Worm (Caenorhabditis elegans): ENCODE measurements around the gene hpo-34.

DNA sequence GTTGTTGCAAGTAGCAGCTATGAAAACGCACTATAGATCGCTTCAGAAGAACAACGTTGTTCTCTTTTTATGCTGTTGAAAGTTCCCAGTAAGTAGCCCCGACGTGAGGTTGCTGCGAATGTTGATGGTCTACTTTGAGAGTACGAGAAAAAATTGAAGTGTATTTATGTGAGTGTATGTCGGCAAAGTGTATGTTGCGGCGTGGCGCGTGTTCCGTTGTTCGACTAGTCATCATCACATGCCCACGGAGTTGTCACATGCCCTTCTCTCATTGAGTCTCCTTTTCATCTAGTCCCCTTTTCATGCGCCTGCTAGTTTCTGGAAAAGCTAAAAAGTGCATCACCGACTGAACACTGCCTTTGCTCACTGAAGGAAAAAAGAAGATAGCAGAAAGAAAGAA, 47.0 kb downstream of the hpo-34 start:
- TF ChIP-seq ceh-48 (tag; optimal IDR thresholded peaks at IDR 0.05) (no peak), npax-4 (tag; optimal IDR thresholded peaks at IDR 0.05) (no peak), mec-3 (tag; optimal IDR thresholded peaks at IDR 0.05; ENCODE audit: borderline replicate concordance) (no peak), fax-1 (tag; optimal IDR thresholded peaks at IDR 0.05) (no peak), dmd-4 (tag; optimal IDR thresholded peaks at IDR 0.05; ENCODE audit: borderline replicate concordance) (no peak), pha-2 (tag; optimal IDR thresholded peaks at IDR 0.05) (no peak), pqm-1 (tag; optimal IDR thresholded peaks at IDR 0.05) (no peak), nhr-232 (tag; optimal IDR thresholded peaks at IDR 0.05) (no peak)
